Worm (Caenorhabditis elegans): ENCODE measurements around the gene F45H10.5.

ce11 chrII:13540956-13541355, 39.3 kb downstream of the F45H10.5 start, which contains the start of the genes noa-1 and Y48E1B.17:
- no peak for TF ChIP-seq unc-55 (GFP tag; optimal IDR thresholded peaks at IDR 0.05)
- no peak for TF ChIP-seq F13H6.1 (tag; optimal IDR thresholded peaks at IDR 0.05)
- no peak for TF ChIP-seq elt-2 (tag; optimal IDR thresholded peaks at IDR 0.05)
- TF ChIP-seq tbx-2 (tag; optimal IDR thresholded peaks at IDR 0.05) = no peak
- no peak for TF ChIP-seq pqm-1 (tag; optimal IDR thresholded peaks at IDR 0.05)
- TF ChIP-seq K02D7.2 (tag; optimal IDR thresholded peaks at IDR 0.05) = no peak
- no peak for TF ChIP-seq elt-4 (tag; optimal IDR thresholded peaks at IDR 0.05)
